Worm (Caenorhabditis elegans) whole organism, early embryonic: ENCODE measurements around the gene C28A5.6.

Experiments
- B0310.2 ChIP-seq: sonication (generic microtip); optimal IDR thresholded peaks from 2 replicates; lab custom pipeline; 2016; ENCODE audit warnings: mild to moderate bottlenecking, missing genetic modification characterization, missing compliant biosample characterization
- ama-1 ChIP-seq: fragments of 150-350 bp; optimal IDR thresholded peaks from 2 replicates; lab custom pipeline; 2014
- ceh-13 ChIP-seq: fragments of 200-800 bp; sonication (Bioruptor generic); optimal IDR thresholded peaks from 2 replicates; lab custom pipeline; 2018; ENCODE audit warnings: mild to moderate bottlenecking, missing genetic modification characterization, missing compliant biosample characterization
- ceh-36 ChIP-seq: sonication (generic microtip); optimal IDR thresholded peaks from 2 replicates; lab custom pipeline; 2016; ENCODE audit warnings: missing genetic modification characterization, inconsistent platforms, missing compliant biosample characterization
- flt-1 ChIP-seq: fragments of 200-800 bp; sonication (Bioruptor generic); IDR thresholded peaks from 2 replicates; pipeline ENCODE4 v1.3.6; 2022; ENCODE audit warnings: missing genetic modification characterization, missing compliant biosample characterization
- hmbx-1 ChIP-seq: sonication (generic microtip); optimal IDR thresholded peaks from 2 replicates; lab custom pipeline; 2016; ENCODE audit warnings: mild to moderate bottlenecking, missing genetic modification characterization, missing compliant biosample characterization
- hnd-1 ChIP-seq: sonication (generic microtip); optimal IDR thresholded peaks from 2 replicates; lab custom pipeline; 2016; ENCODE audit warnings: missing genetic modification characterization, missing compliant biosample characterization
- tbx-11 ChIP-seq: fragments of 200-800 bp; sonication (Bioruptor generic); IDR thresholded peaks from 2 replicates; pipeline ENCODE4 v1.3.6; 2022; ENCODE audit warnings: missing genetic modification characterization, missing compliant biosample characterization
- tbx-37 ChIP-seq: fragments of 200-800 bp; sonication (Bioruptor generic); conservative IDR thresholded peaks from 2 replicates; pipeline ENCODE4 v1.3.6; 2022; ENCODE audit warnings: missing genetic modification reagents, missing genetic modification characterization, missing compliant biosample characterization
- tra-4 ChIP-seq: sonication (generic microtip); optimal IDR thresholded peaks from 2 replicates; lab custom pipeline; 2017; ENCODE audit warnings: missing genetic modification characterization, missing compliant biosample characterization

ce11 chrIII:4374854-4375253 lies 54.4 kb downstream of the C28A5.6 start, which contains the start of gene pals-26:
- no peak for TF ChIP-seq tbx-37 (GFP tag; lab: Robert Waterston, UW)
- TF ChIP-seq tra-4: no peak
- no peak for TF ChIP-seq ama-1 (lab: Kevin White, UChicago)
- no peak for TF ChIP-seq hmbx-1 (tag; lab: Kevin White, UChicago)
- no peak for TF ChIP-seq ceh-36 (tag; lab: Kevin White, UChicago)
- no peak for TF ChIP-seq flt-1 (GFP tag; lab: Robert Waterston, UW)
- no peak for TF ChIP-seq ceh-13 (GFP tag; lab: Kevin White, UChicago)
- TF ChIP-seq tbx-11 (GFP tag; lab: Robert Waterston, UW): no peak
- no peak for TF ChIP-seq hnd-1 (tag; lab: Kevin White, UChicago)
- no peak for TF ChIP-seq B0310.2 (tag; lab: Kevin White, UChicago)
